Worm (Caenorhabditis elegans): ENCODE results near the gene Y116A8C.467.

DNA sequence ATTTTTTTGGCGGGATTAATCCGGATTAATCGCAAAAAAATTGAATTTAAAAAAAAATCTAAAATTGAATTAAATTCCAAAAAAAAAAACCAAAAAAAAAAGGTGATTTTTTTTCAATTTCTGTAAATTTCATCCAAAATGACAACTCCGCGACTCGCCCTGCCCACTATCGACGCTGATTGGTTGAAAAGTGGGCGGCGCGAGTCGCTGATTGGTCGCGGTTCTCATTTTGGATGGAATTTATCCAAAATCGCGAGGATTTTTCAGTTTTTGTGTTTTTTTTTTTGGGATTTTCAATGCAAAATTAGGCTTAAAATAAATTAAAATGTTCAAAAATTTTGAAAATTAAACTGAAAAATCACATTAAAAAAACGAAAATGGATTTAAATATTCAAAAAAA, 45.8 kb upstream of the Y116A8C.467 start:
- TF ChIP-seq hmbx-1 (tag; optimal IDR thresholded peaks at IDR 0.05) (no peak), flt-1 (GFP tag; IDR thresholded peaks at IDR 0.05) (no peak), scrt-1 (GFP tag; IDR thresholded peaks at IDR 0.05) (no peak), hnd-1 (tag; optimal IDR thresholded peaks at IDR 0.05) (no peak), ama-1 (optimal IDR thresholded peaks at IDR 0.05) (no peak), aly-1 (tag; optimal IDR thresholded peaks at IDR 0.05) (no peak), tra-4 (tag; optimal IDR thresholded peaks at IDR 0.05) (no peak), tbx-37 (GFP tag; conservative IDR thresholded peaks at IDR 0.05) (no peak), hmg-4 (GFP tag; optimal IDR thresholded peaks at IDR 0.05) (no peak), ets-7 (tag; optimal IDR thresholded peaks at IDR 0.05) (no peak), pes-1 (GFP tag; IDR thresholded peaks at IDR 0.05) (no peak), tbx-11 (GFP tag; IDR thresholded peaks at IDR 0.05) (no peak), ceh-36 (tag; optimal IDR thresholded peaks at IDR 0.05) (no peak)
